Worm (Caenorhabditis elegans): ENCODE data around the gene rga-4.

- TF ChIP-seq jun-1 (tag; optimal IDR thresholded peaks at IDR 0.05) (no peak), elt-3 (tag; optimal IDR thresholded peaks at IDR 0.05) (no peak), ama-1 (optimal IDR thresholded peaks at IDR 0.05) (no peak), fos-1 (tag; optimal IDR thresholded peaks at IDR 0.05) (no peak), lin-35 (GFP tag; optimal IDR thresholded peaks at IDR 0.05) (no peak), sox-4 (tag; optimal IDR thresholded peaks at IDR 0.05) (peak; percentile 63), dsc-1 (tag; optimal IDR thresholded peaks at IDR 0.05) (peak; percentile 83), unc-62 (GFP tag; optimal IDR thresholded peaks at IDR 0.05) (no peak), lin-13 (GFP tag; optimal IDR thresholded peaks at IDR 0.05) (no peak)
Measured at ce11 chrV:1410727-1411126, 27.7 kb upstream of the rga-4 start.
